Worm (Caenorhabditis elegans) whole organism, L3 larva: Measurements from ENCODE around the gene str-188.

Experiments used
- elt-2 ChIP-seq: sonication (generic microtip); optimal IDR thresholded peaks from 2 replicates; lab custom pipeline; 2016; ENCODE audit warnings: missing genetic modification reagents, mild to moderate bottlenecking, missing genetic modification characterization, missing compliant biosample characterization
- elt-3 ChIP-seq, 3 experiments: fragments of 150-350 bp in 1 of 3; sonication (generic microtip) in 2 of 3; optimal IDR thresholded peaks; 2 replicates in 2 of 3; 4 replicates in 1 of 3; lab custom pipeline; 2014 to 2017; ENCODE audit warnings: missing biosample characterization in 3 of 3, missing genetic modification characterization in 3 of 3
- nhr-23 ChIP-seq: fragments of 150-350 bp; optimal IDR thresholded peaks from 2 replicates; lab custom pipeline; 2014; ENCODE audit warnings: missing biosample characterization, missing genetic modification reagents, missing genetic modification characterization
- zag-1 ChIP-seq: fragments of 150-350 bp; optimal IDR thresholded peaks from 2 replicates; lab custom pipeline; 2014; ENCODE audit warnings: missing biosample characterization, missing genetic modification characterization
- ztf-11 ChIP-seq: fragments of 150-350 bp; optimal IDR thresholded peaks from 2 replicates; lab custom pipeline; 2014; ENCODE audit warnings: missing biosample characterization, missing genetic modification characterization

- TF ChIP-seq ztf-11 (tag; lab: Kevin White, UChicago) = no peak
- no peak for TF ChIP-seq nhr-23 (tag; lab: Kevin White, UChicago)
- TF ChIP-seq elt-3 (tag; optimal IDR thresholded peaks at IDR 0.05; lab: Kevin White, UChicago) = no peak
- TF ChIP-seq elt-2 (tag; lab: Kevin White, UChicago) = no peak
- TF ChIP-seq zag-1 (tag; lab: Kevin White, UChicago) = no peak
Measured at ce11 chrV:9750308-9750707, 33.8 kb downstream of the str-188 start, which contains the start of gene F58E6.4.
